Worm (Caenorhabditis elegans) whole organism, late embryonic: ENCODE data around the gene str-19.

Source experiments
- C38D4.7 ChIP-seq: fragments of 200-800 bp; sonication (Bioruptor generic); optimal IDR thresholded peaks from 2 replicates; lab custom pipeline; 2018; ENCODE audit warnings: mild to moderate bottlenecking, missing genetic modification characterization, moderate library complexity, missing compliant biosample characterization
- ceh-31 ChIP-seq: sonication (generic microtip); optimal IDR thresholded peaks from 2 replicates; lab custom pipeline; 2016; ENCODE audit warnings: missing genetic modification characterization, missing compliant biosample characterization
- elt-2 ChIP-seq: sonication (generic microtip); optimal IDR thresholded peaks from 2 replicates; lab custom pipeline; 2016; ENCODE audit warnings: missing genetic modification reagents, missing genetic modification characterization, missing compliant biosample characterization
- fkh-10 ChIP-seq: fragments of 150-350 bp; optimal IDR thresholded peaks from 2 replicates; lab custom pipeline; 2014; ENCODE audit warnings: missing biosample characterization, missing genetic modification reagents, missing genetic modification characterization
- hlh-15 ChIP-seq: sonication (generic microtip); optimal IDR thresholded peaks from 2 replicates; lab custom pipeline; 2016; ENCODE audit warnings: missing genetic modification characterization, missing compliant biosample characterization
- hlh-30 ChIP-seq: sonication (generic microtip); optimal IDR thresholded peaks from 2 replicates; lab custom pipeline; 2017; ENCODE audit warnings: antibody characterized with exemption, missing genetic modification characterization, missing compliant biosample characterization; ENCODE audit not compliant: insufficient read depth
- madf-2 ChIP-seq: sonication (generic microtip); optimal IDR thresholded peaks from 2 replicates; lab custom pipeline; 2017; ENCODE audit warnings: missing genetic modification characterization, missing compliant biosample characterization
- pha-2 ChIP-seq: sonication (generic microtip); optimal IDR thresholded peaks from 2 replicates; lab custom pipeline; 2017; ENCODE audit warnings: mild to moderate bottlenecking, missing genetic modification characterization, missing compliant biosample characterization
- pha-4 ChIP-seq: fragments of 150-350 bp; optimal IDR thresholded peaks from 2 replicates; lab custom pipeline; 2018; ENCODE audit warnings: missing biosample characterization, missing genetic modification reagents, missing genetic modification characterization
- pqm-1 ChIP-seq: sonication (generic microtip); optimal IDR thresholded peaks from 2 replicates; lab custom pipeline; 2016; ENCODE audit warnings: missing genetic modification characterization, missing compliant biosample characterization
- sox-4 ChIP-seq: sonication (generic microtip); optimal IDR thresholded peaks from 2 replicates; lab custom pipeline; 2017; ENCODE audit warnings: mild to moderate bottlenecking, missing genetic modification characterization, inconsistent platforms, missing compliant biosample characterization
- tbx-2 ChIP-seq: sonication (generic microtip); optimal IDR thresholded peaks from 2 replicates; lab custom pipeline; 2016; ENCODE audit warnings: missing genetic modification characterization, missing compliant biosample characterization

- no peak for TF ChIP-seq hlh-30
- TF ChIP-seq ceh-31 (tag; lab: Kevin White, UChicago): no peak
- no peak for TF ChIP-seq madf-2
- no peak for TF ChIP-seq fkh-10
- no peak for TF ChIP-seq pqm-1 (tag; lab: Kevin White, UChicago)
- no peak for TF ChIP-seq pha-2 (tag; lab: Kevin White, UChicago)
- TF ChIP-seq tbx-2 (tag; lab: Kevin White, UChicago): no peak
- TF ChIP-seq pha-4 (tag; lab: Kevin White, UChicago): no peak
- no peak for TF ChIP-seq elt-2 (tag; lab: Kevin White, UChicago)
- TF ChIP-seq C38D4.7: no peak
- TF ChIP-seq sox-4: no peak
- TF ChIP-seq hlh-15 (tag; lab: Kevin White, UChicago): no peak
Measured at ce11 chrV:15782494-15782893, 38.2 kb upstream of the str-19 start, which contains the start of gene T26E4.3.
